Worm (Caenorhabditis elegans) whole organism, L1 larva: ENCODE results near the gene str-32.

ENCODE experiments used
- C04F5.9 ChIP-seq: sonication (generic microtip); optimal IDR thresholded peaks from 2 replicates; lab custom pipeline; 2016; ENCODE audit warnings: missing genetic modification characterization, missing compliant biosample characterization
- ceh-63 ChIP-seq: fragments of 200-800 bp; sonication (Bioruptor generic); optimal IDR thresholded peaks from 2 replicates; lab custom pipeline; 2018; ENCODE audit warnings: mild to moderate bottlenecking, missing genetic modification characterization, missing compliant biosample characterization
- ceh-82 ChIP-seq, 3 experiments: fragments of 150-350 bp in 1 of 3; sonication (generic microtip) in 2 of 3; optimal IDR thresholded peaks; 2 replicates each; lab custom pipeline; 2014 to 2017; ENCODE audit warnings: missing biosample characterization in 3 of 3, missing genetic modification characterization in 3 of 3
- ceh-88 ChIP-seq: fragments of 200-800 bp; sonication (Bioruptor generic); IDR thresholded peaks from 2 replicates; pipeline ENCODE4 v1.3.6; 2022; ENCODE audit warnings: missing genetic modification characterization, missing compliant biosample characterization
- fkh-8 ChIP-seq: sonication (generic microtip); optimal IDR thresholded peaks from 2 replicates; lab custom pipeline; 2016; ENCODE audit warnings: mild to moderate bottlenecking, missing genetic modification characterization, missing compliant biosample characterization
- hlh-17 ChIP-seq: fragments of 200-800 bp; sonication (Bioruptor generic); optimal IDR thresholded peaks from 2 replicates; lab custom pipeline; 2018; ENCODE audit warnings: missing genetic modification characterization, mild to moderate bottlenecking, missing compliant biosample characterization, moderate library complexity, borderline replicate concordance
- lin-13 ChIP-seq: fragments of 150-350 bp; optimal IDR thresholded peaks from 2 replicates; lab custom pipeline; 2014; ENCODE audit warnings: missing biosample characterization, missing genetic modification reagents, missing genetic modification characterization
- mdl-1 ChIP-seq, 2 experiments: fragments of 150-350 bp; optimal IDR thresholded peaks; 2 replicates each; lab custom pipeline; 2014 to 2017; ENCODE audit warnings: missing biosample characterization in 2 of 2, missing genetic modification characterization in 2 of 2, inconsistent platforms in 1 of 2
- nhr-11 ChIP-seq: fragments of 150-350 bp; optimal IDR thresholded peaks from 2 replicates; lab custom pipeline; 2014; ENCODE audit warnings: missing biosample characterization, missing genetic modification characterization
- skn-1 ChIP-seq: fragments of 150-350 bp; optimal IDR thresholded peaks from 2 replicates; lab custom pipeline; 2014; ENCODE audit warnings: missing biosample characterization, missing genetic modification characterization
- sox-4 ChIP-seq: sonication (generic microtip); optimal IDR thresholded peaks from 2 replicates; lab custom pipeline; 2016; ENCODE audit warnings: missing genetic modification characterization, missing compliant biosample characterization
- unc-130 ChIP-seq: fragments of 150-350 bp; optimal IDR thresholded peaks from 2 replicates; lab custom pipeline; 2017; ENCODE audit warnings: missing biosample characterization, missing genetic modification characterization, inconsistent platforms
- unc-30 ChIP-seq: sonication (generic microtip); optimal IDR thresholded peaks from 2 replicates; lab custom pipeline; 2017; ENCODE audit warnings: missing biosample characterization, missing genetic modification characterization
- unc-62 ChIP-seq: fragments of 150-350 bp; optimal IDR thresholded peaks from 2 replicates; lab custom pipeline; 2014; ENCODE audit warnings: missing biosample characterization, missing genetic modification reagents, missing genetic modification characterization

DNA sequence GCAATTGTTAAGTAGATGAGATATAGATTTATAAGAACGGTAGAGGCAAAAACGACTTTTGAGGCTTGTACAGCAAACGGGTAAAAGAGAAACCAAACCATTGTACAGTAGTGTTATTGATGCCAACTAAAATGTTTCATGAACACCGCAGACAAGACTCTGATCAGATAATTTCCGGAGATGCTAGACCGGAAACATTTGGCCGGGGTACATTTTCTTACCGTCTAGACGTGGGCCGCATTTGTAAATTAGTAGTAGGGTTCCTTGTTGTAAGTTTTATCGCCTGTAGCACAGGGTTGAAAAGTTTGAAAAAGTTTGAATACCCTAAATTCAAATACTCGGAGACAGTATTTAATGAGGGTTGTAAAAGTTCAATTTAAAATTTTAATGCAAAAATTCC lies at the start of gene str-32:
- no peak for TF ChIP-seq ceh-88 (GFP tag; lab: Robert Waterston, UW)
- TF ChIP-seq nhr-11 (tag; lab: Kevin White, UChicago), result no peak
- no peak for TF ChIP-seq C04F5.9 (tag; lab: Kevin White, UChicago)
- TF ChIP-seq ceh-82 (tag; optimal IDR thresholded peaks at IDR 0.05; lab: Kevin White, UChicago), result no peak
- no peak for TF ChIP-seq skn-1 (tag; lab: Kevin White, UChicago)
- TF ChIP-seq unc-130 (tag; lab: Kevin White, UChicago), result no peak
- no peak for TF ChIP-seq unc-62 (GFP tag; lab: Kevin White, UChicago)
- no peak for TF ChIP-seq lin-13 (GFP tag; lab: Kevin White, UChicago)
- TF ChIP-seq fkh-8 (tag; lab: Kevin White, UChicago), result no peak
- TF ChIP-seq unc-30 (tag; lab: Kevin White, UChicago), result no peak
- TF ChIP-seq mdl-1 (tag; optimal IDR thresholded peaks at IDR 0.05; lab: Kevin White, UChicago), result no peak
- TF ChIP-seq hlh-17 (GFP tag; lab: Kevin White, UChicago), result no peak
- no peak for TF ChIP-seq ceh-63 (GFP tag; lab: Kevin White, UChicago)
- TF ChIP-seq sox-4, result no peak
